Worm (Caenorhabditis elegans): Measurements from ENCODE around the gene mrps-5.

- TF ChIP-seq dao-5 (tag; optimal IDR thresholded peaks at IDR 0.05) (no peak), him-1 (tag; optimal IDR thresholded peaks at IDR 0.05) (no peak)
Observed at ce11 chrV:12534941-12535340, 28.3 kb upstream of the mrps-5 start.

All from whole organism, L4/young adult.